Fruit fly (Drosophila melanogaster): ENCODE data around the gene CG10512.
A peak's percentile ranks its signal among the peaks of the same experiment; 100 is the strongest.

CG10512 gene

DNA sequence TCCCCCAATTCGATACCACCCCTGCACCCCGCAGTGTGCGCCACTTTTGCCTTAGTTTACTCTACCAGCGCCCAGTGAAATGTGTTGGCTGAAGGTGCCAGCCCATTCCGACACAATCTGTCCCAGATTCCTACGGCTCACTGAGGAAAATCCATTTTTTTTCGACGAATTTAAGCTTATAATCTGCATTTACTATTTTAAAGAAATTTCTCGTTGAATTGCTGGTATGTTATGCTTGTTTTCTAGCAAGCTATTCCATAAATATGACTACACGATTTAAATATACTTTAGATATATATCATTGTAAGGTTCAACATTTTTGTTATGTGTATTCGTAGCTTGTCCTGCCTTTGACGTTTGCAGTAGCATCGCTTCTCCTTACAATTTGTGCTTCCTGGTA, 20.5 kb downstream of the CG10512 start:
- TF ChIP-seq cyc (GFP tag; optimal IDR thresholded peaks at IDR 0.05) (no peak), dac (GFP tag; optimal IDR thresholded peaks at IDR 0.05) (no peak), esn (GFP tag; optimal IDR thresholded peaks at IDR 0.05) (no peak), CG6854 (GFP tag; optimal IDR thresholded peaks at IDR 0.05) (no peak), Hr4 (GFP tag; optimal IDR thresholded peaks at IDR 0.05) (peak; percentile 60), Eip78C (GFP tag) (peak; percentile 86), salr (GFP tag; optimal IDR thresholded peaks at IDR 0.05) (peak in 1 of 2 experiments; percentile 38), CG32006 (GFP tag; optimal IDR thresholded peaks at IDR 0.05) (peak; percentile 57), CG15336 (GFP tag; IDR thresholded peaks at IDR 0.05) (peak; percentile 78), achi (GFP tag; optimal IDR thresholded peaks at IDR 0.05) (peak; percentile 38), CG10669 (GFP tag; optimal IDR thresholded peaks at IDR 0.05) (no peak), Sox14 (GFP tag; optimal IDR thresholded peaks at IDR 0.05) (peak; percentile 9), ss (GFP tag; optimal IDR thresholded peaks at IDR 0.05) (no peak), fkh (GFP tag; optimal IDR thresholded peaks at IDR 0.05) (no peak), Smox (GFP tag; optimal IDR thresholded peaks at IDR 0.05) (no peak), dsx (GFP tag; optimal IDR thresholded peaks at IDR 0.05; ENCODE audit: poor library complexity, severe bottlenecking) (no peak), CG16779 (tag; optimal IDR thresholded peaks at IDR 0.05) (no peak), CG10631 (GFP tag; optimal IDR thresholded peaks at IDR 0.05) (no peak), Ets21C (GFP tag; optimal IDR thresholded peaks at IDR 0.05) (no peak), Eip93F (GFP tag; optimal IDR thresholded peaks at IDR 0.05) (no peak), lz (GFP tag; optimal IDR thresholded peaks at IDR 0.05) (no peak), CG8319 (GFP tag; optimal IDR thresholded peaks at IDR 0.05) (no peak), Sox15 (GFP tag; optimal IDR thresholded peaks at IDR 0.05) (no peak), CG11902 (GFP tag; optimal IDR thresholded peaks at IDR 0.05) (no peak), Hr38 (GFP tag; optimal IDR thresholded peaks at IDR 0.05) (no peak), Sox102F (GFP tag; optimal IDR thresholded peaks at IDR 0.05) (no peak), Lpt (GFP tag; optimal IDR thresholded peaks at IDR 0.05) (peak; percentile 26), topi (GFP tag; optimal IDR thresholded peaks at IDR 0.05) (no peak), CG9139 (GFP tag; optimal IDR thresholded peaks at IDR 0.05) (no peak), CG3032 (tag; optimal IDR thresholded peaks at IDR 0.05) (no peak), Eip75B (GFP tag; optimal IDR thresholded peaks at IDR 0.05) (no peak), CG34406 (GFP tag; optimal IDR thresholded peaks at IDR 0.05) (no peak), CG11762 (GFP tag; optimal IDR thresholded peaks at IDR 0.05; ENCODE audit: insufficient read depth) (peak; percentile 8), Blimp-1 (GFP tag; optimal IDR thresholded peaks at IDR 0.05) (no peak), Gug (GFP tag; IDR thresholded peaks at IDR 0.05) (peak; percentile 31; the same call in 1 of the 2 replicates), fd59A (GFP tag; optimal IDR thresholded peaks at IDR 0.05) (no peak), CG8632 (GFP tag; optimal IDR thresholded peaks at IDR 0.05) (no peak), CG7368 (GFP tag; optimal IDR thresholded peaks at IDR 0.05) (no peak), CG1621 (tag; optimal IDR thresholded peaks at IDR 0.05) (no peak), CG6163 (GFP tag; IDR thresholded peaks at IDR 0.05) (no peak), pdm3 (GFP tag; optimal IDR thresholded peaks at IDR 0.05) (peak; percentile 47), Met (GFP tag; optimal IDR thresholded peaks at IDR 0.05) (no peak), spab (GFP tag; optimal IDR thresholded peaks at IDR 0.05) (no peak), CG31627 (GFP tag; optimal IDR thresholded peaks at IDR 0.05) (no peak), eg (GFP tag; IDR thresholded peaks at IDR 0.05) (peak; percentile 59; the same call in 2 of the 3 replicates), net (GFP tag; optimal IDR thresholded peaks at IDR 0.05) (no peak), Ets96B (tag; optimal IDR thresholded peaks at IDR 0.05) (peak; percentile 3), fd85E (GFP tag; optimal IDR thresholded peaks at IDR 0.05) (no peak), acj6 (GFP tag; optimal IDR thresholded peaks at IDR 0.05) (peak; percentile 33), CG11294 (GFP tag; IDR thresholded peaks at IDR 0.05) (no peak), svp (GFP tag) (peak; percentile 30), CG6808 (GFP tag; optimal IDR thresholded peaks at IDR 0.05) (no peak), CG4318 (GFP tag; optimal IDR thresholded peaks at IDR 0.05) (no peak)
